Fruit fly (Drosophila melanogaster): ENCODE measurements around the gene H.

DNA sequence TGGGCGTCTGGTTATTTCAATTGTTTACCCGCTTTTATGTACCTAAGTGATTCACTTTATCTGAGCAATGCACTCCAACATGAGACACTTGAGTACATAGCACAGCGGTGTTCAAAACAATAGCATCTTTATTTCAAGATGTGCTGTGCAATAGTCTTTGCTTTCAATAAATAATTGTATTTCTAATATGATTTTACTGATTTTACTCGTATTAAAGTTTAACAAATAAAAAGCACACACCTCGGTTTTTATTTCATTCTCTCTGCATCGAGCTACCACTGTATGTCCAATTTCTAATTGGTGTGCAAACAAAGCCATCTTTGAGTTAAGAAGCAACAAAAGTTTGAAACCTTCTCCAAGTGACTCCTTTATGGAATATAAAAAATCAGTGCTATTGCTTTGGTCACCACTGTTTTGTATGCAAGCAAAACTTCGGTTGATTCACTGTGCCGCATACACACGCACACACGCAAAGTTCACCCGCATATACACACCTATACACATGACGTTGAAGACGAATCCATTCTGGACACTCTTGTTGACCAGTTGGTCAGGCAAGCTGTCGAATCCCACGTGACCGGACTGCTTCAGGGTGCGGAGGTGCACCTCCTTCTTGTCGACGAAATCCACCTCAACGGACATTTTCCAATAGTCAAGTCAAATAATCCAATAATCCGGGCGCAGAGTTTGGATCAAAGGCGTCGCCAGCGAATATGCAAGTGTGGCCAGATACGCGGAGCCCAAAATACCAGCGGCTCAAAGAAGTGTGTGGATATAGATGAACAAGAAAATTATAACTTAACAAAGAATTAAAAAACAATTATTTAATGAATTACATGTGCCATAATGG lies 33.9 kb upstream of the H start, which contains the start of gene Septin2:
- TF ChIP-seq CG8478 (optimal IDR thresholded peaks at IDR 0.05) (no peak), CTCF (optimal IDR thresholded peaks at IDR 0.05) (no peak)

Measured in S2 (cell line).